Fruit fly (Drosophila melanogaster) whole organism, pupa: ENCODE results near the gene Pcyt1.

Experiments
- CG10348 ChIP-seq: fragments of 200-800 bp; sonication (Bioruptor generic); IDR thresholded peaks from 2 replicates; pipeline ENCODE4 v1.3.6; 2022; ENCODE audit warnings: missing biosample characterization, missing genetic modification characterization
- CG12605 ChIP-seq: fragments of 200-800 bp; sonication (Bioruptor generic); IDR thresholded peaks from 2 replicates; pipeline ENCODE4 v1.3.6; 2022; ENCODE audit warnings: missing biosample characterization, missing genetic modification characterization
- CG14655 ChIP-seq: fragments of 200-800 bp; sonication (Bioruptor generic); optimal IDR thresholded peaks from 3 replicates; lab custom pipeline; 2017; ENCODE audit warnings: mild to moderate bottlenecking, missing biosample characterization, missing genetic modification reagents, missing genetic modification characterization
- CG4496 ChIP-seq: fragments of 200-800 bp; sonication (Bioruptor generic); IDR thresholded peaks from 3 replicates; pipeline ENCODE4 v1.3.6; 2022; ENCODE audit warnings: missing biosample characterization, missing genetic modification characterization
- CG9948 ChIP-seq: fragments of 200-800 bp; sonication (Bioruptor generic); optimal IDR thresholded peaks from 2 replicates; lab custom pipeline; 2018; ENCODE audit warnings: missing biosample characterization, mild to moderate bottlenecking, missing genetic modification characterization, moderate library complexity
- D1 ChIP-seq: fragments of 200-800 bp; sonication (Bioruptor generic); optimal IDR thresholded peaks from 2 replicates; lab custom pipeline; 2018; ENCODE audit warnings: missing biosample characterization, mild to moderate bottlenecking, missing genetic modification characterization, moderate library complexity
- Pif1B ChIP-seq: fragments of 200-800 bp; sonication (Bioruptor generic); optimal IDR thresholded peaks from 3 replicates; lab custom pipeline; 2016; ENCODE audit warnings: missing biosample characterization, missing genetic modification characterization
- Snoo ChIP-seq: fragments of 200-800 bp; sonication (Bioruptor generic); optimal IDR thresholded peaks from 3 replicates; lab custom pipeline; 2017; ENCODE audit warnings: missing biosample characterization, mild to moderate bottlenecking, missing genetic modification characterization, inconsistent platforms
- rn ChIP-seq: fragments of 200-800 bp; sonication (Bioruptor generic); IDR thresholded peaks from 2 replicates; pipeline ENCODE4 v1.3.6; 2022; ENCODE audit warnings: missing biosample characterization, missing genetic modification characterization

DNA sequence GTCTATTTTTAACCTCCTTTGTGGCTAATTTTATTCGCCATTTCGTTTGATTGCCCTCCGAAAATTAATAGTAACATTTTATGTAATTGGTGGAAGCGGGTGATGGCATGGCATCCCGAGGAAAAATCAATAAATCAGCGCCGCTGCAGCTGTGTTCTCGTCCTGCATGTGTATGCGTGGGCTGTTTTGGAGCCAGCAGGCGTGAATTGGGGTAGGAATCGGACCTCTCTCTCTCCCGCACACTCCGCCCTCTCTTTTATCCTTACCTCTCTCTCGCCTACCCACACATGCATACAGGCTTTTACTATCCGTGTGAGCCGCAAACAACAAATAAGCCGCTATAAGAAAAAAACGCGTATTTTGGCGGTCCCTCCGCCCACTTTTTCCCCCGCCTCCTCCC, 31.4 kb downstream of the Pcyt1 start:
- no peak for TF ChIP-seq rn (GFP tag; lab: Robert Waterston, UW)
- TF ChIP-seq CG10348 (GFP tag; lab: Robert Waterston, UW) = no peak
- no peak for TF ChIP-seq CG14655 (GFP tag; lab: Kevin White, UChicago)
- TF ChIP-seq CG9948 (tag; lab: Kevin White, UChicago) = no peak
- no peak for TF ChIP-seq D1 (tag; lab: Kevin White, UChicago)
- no peak for TF ChIP-seq CG4496 (GFP tag; lab: Robert Waterston, UW)
- no peak for TF ChIP-seq Pif1B (GFP tag; lab: Kevin White, UChicago)
- TF ChIP-seq Snoo (tag; lab: Kevin White, UChicago) = no peak
- no peak for TF ChIP-seq CG12605 (GFP tag; lab: Robert Waterston, UW)
